Fruit fly (Drosophila melanogaster) whole organism, embryonic: ENCODE results near the gene dikar.

ENCODE experiments used
- Blimp-1 ChIP-seq: fragments of 200-800 bp; sonication (Bioruptor generic); optimal IDR thresholded peaks from 3 replicates; lab custom pipeline; 2018; ENCODE audit warnings: missing biosample characterization, missing genetic modification characterization, mild to moderate bottlenecking, moderate library complexity, missing genetic modification reagents
- BtbVII ChIP-seq: fragments of 200-800 bp; sonication (Bioruptor generic); optimal IDR thresholded peaks from 3 replicates; lab custom pipeline; 2017; ENCODE audit warnings: missing biosample characterization, mild to moderate bottlenecking, missing genetic modification characterization
- C15 ChIP-seq: fragments of 200-800 bp; sonication (Bioruptor generic); IDR thresholded peaks from 3 replicates; pipeline ENCODE4 v1.3.6; 2022; ENCODE audit warnings: missing biosample characterization, missing genetic modification characterization
- CG10321 ChIP-seq: fragments of 200-800 bp; sonication (Bioruptor generic); IDR thresholded peaks from 2 replicates; pipeline ENCODE4 v1.3.6; 2022; ENCODE audit warnings: missing biosample characterization, missing genetic modification characterization
- CG10366 ChIP-seq: fragments of 200-800 bp; sonication (Bioruptor generic); IDR thresholded peaks from 2 replicates; pipeline ENCODE4 v1.3.6; 2022; ENCODE audit warnings: missing biosample characterization, missing genetic modification characterization
- CG10431 ChIP-seq: fragments of 200-800 bp; sonication (Bioruptor generic); optimal IDR thresholded peaks from 3 replicates; lab custom pipeline; 2018; ENCODE audit warnings: missing biosample characterization, mild to moderate bottlenecking, missing genetic modification characterization
- CG11695 ChIP-seq: fragments of 200-800 bp; sonication (Bioruptor generic); IDR thresholded peaks from 3 replicates; pipeline ENCODE4 v1.3.6; 2022; ENCODE audit warnings: missing biosample characterization, missing genetic modification characterization
- CG14441 ChIP-seq: fragments of 200-800 bp; sonication (Bioruptor generic); IDR thresholded peaks from 2 replicates; pipeline ENCODE4 v1.3.6; 2022; ENCODE audit warnings: missing biosample characterization, missing genetic modification characterization
- CG15073 ChIP-seq: fragments of 200-800 bp; sonication (Bioruptor generic); optimal IDR thresholded peaks from 2 replicates; lab custom pipeline; 2016; ENCODE audit warnings: missing biosample characterization, missing genetic modification characterization
- CG15601 ChIP-seq: fragments of 200-800 bp; sonication (Bioruptor generic); optimal IDR thresholded peaks from 3 replicates; lab custom pipeline; 2019; ENCODE audit warnings: missing biosample characterization, mild to moderate bottlenecking, missing genetic modification characterization, moderate library complexity
- CG1647 ChIP-seq: fragments of 200-800 bp; sonication (Bioruptor generic); optimal IDR thresholded peaks from 3 replicates; lab custom pipeline; 2016; ENCODE audit warnings: missing biosample characterization, missing genetic modification characterization
- CG17328 ChIP-seq: fragments of 200-800 bp; sonication (Bioruptor generic); IDR thresholded peaks from 2 replicates; pipeline ENCODE4 v1.3.6; 2022; ENCODE audit warnings: missing biosample characterization, missing genetic modification characterization
- CG17829 ChIP-seq: fragments of 200-800 bp; optimal IDR thresholded peaks from 2 replicates; lab custom pipeline; 2019; ENCODE audit warnings: missing biosample characterization, mild to moderate bottlenecking, missing genetic modification characterization, moderate library complexity
- CG2129 ChIP-seq: fragments of 200-800 bp; sonication (Bioruptor generic); IDR thresholded peaks from 2 replicates; pipeline ENCODE4 v1.3.6; 2022; ENCODE audit warnings: missing biosample characterization, missing genetic modification characterization; ENCODE audit not compliant: partially characterized antibody
- CG2889 ChIP-seq: fragments of 200-800 bp; sonication (Bioruptor generic); IDR thresholded peaks from 3 replicates; pipeline ENCODE4 v1.3.6; 2022; ENCODE audit warnings: missing biosample characterization, missing genetic modification characterization
- CG3065 ChIP-seq: fragments of 200-800 bp; sonication (Bioruptor generic); optimal IDR thresholded peaks from 2 replicates; lab custom pipeline; 2016; ENCODE audit warnings: missing biosample characterization, missing genetic modification characterization
- CG31224 ChIP-seq: fragments of 200-800 bp; sonication (Bioruptor generic); IDR thresholded peaks from 2 replicates; pipeline ENCODE4 v1.3.6; 2022; ENCODE audit warnings: missing biosample characterization, missing genetic modification characterization
- CG7556 ChIP-seq: fragments of 200-800 bp; sonication (Bioruptor generic); optimal IDR thresholded peaks from 2 replicates; lab custom pipeline; 2017; ENCODE audit warnings: missing biosample characterization, mild to moderate bottlenecking, missing genetic modification characterization
- CG9215 ChIP-seq: fragments of 200-800 bp; sonication (Bioruptor generic); IDR thresholded peaks from 2 replicates; pipeline ENCODE4 v1.3.6; 2022; ENCODE audit warnings: missing biosample characterization, missing genetic modification characterization
- CkIIα-i1 ChIP-seq: fragments of 200-800 bp; sonication (Bioruptor generic); IDR thresholded peaks from 2 replicates; pipeline ENCODE4 v1.3.6; 2022; ENCODE audit warnings: missing biosample characterization, missing genetic modification characterization
- CrebB ChIP-seq: fragments of 200-800 bp; sonication (Bioruptor generic); optimal IDR thresholded peaks from 3 replicates; lab custom pipeline; 2018; ENCODE audit warnings: missing biosample characterization, mild to moderate bottlenecking, missing genetic modification characterization
- Deaf1 ChIP-seq: fragments of 200-800 bp; optimal IDR thresholded peaks from 3 replicates; lab custom pipeline; 2019; ENCODE audit warnings: missing biosample characterization, mild to moderate bottlenecking, missing genetic modification characterization, moderate library complexity
- Dek ChIP-seq: fragments of 200-800 bp; sonication (Bioruptor generic); optimal IDR thresholded peaks from 3 replicates; lab custom pipeline; 2019; ENCODE audit warnings: missing biosample characterization, mild to moderate bottlenecking, missing genetic modification characterization, moderate library complexity
- Doc3 ChIP-seq: fragments of 200-800 bp; sonication (Bioruptor generic); IDR thresholded peaks from 3 replicates; pipeline ENCODE4 v1.3.6; 2022; ENCODE audit warnings: missing biosample characterization, missing genetic modification characterization; ENCODE audit not compliant: partially characterized antibody
- Ets97D ChIP-seq: fragments of 200-800 bp; sonication (Bioruptor generic); optimal IDR thresholded peaks from 3 replicates; lab custom pipeline; 2016; ENCODE audit warnings: missing biosample characterization, missing genetic modification characterization
- GATAe ChIP-seq: fragments of 200-800 bp; sonication (Bioruptor generic); conservative IDR thresholded peaks from 2 replicates; pipeline ENCODE4 v1.3.6; 2022; ENCODE audit warnings: missing biosample characterization, missing genetic modification characterization
- HHEX ChIP-seq: fragments of 200-800 bp; sonication (Bioruptor generic); optimal IDR thresholded peaks from 3 replicates; lab custom pipeline; 2017; ENCODE audit warnings: missing biosample characterization, mild to moderate bottlenecking, missing genetic modification characterization, missing genetic modification reagents
- MBD-R2 ChIP-seq: fragments of 200-800 bp; sonication (Bioruptor generic); IDR thresholded peaks from 2 replicates; pipeline ENCODE4 v1.3.6; 2022; ENCODE audit warnings: missing biosample characterization, missing genetic modification characterization
- Rx ChIP-seq: fragments of 200-800 bp; sonication (Bioruptor generic); IDR thresholded peaks from 2 replicates; pipeline ENCODE4 v1.3.6; 2022; ENCODE audit warnings: missing biosample characterization, missing genetic modification characterization
- al ChIP-seq: fragments of 200-800 bp; sonication (Bioruptor generic); IDR thresholded peaks from 2 replicates; pipeline ENCODE4 v1.3.6; 2022; ENCODE audit warnings: missing biosample characterization, missing genetic modification characterization
- ato ChIP-seq: fragments of 200-800 bp; sonication (Bioruptor generic); IDR thresholded peaks from 2 replicates; pipeline ENCODE4 v1.3.6; 2022; ENCODE audit warnings: missing biosample characterization, missing genetic modification characterization; ENCODE audit not compliant: partially characterized antibody
- bowl ChIP-seq: fragments of 200-800 bp; sonication (Bioruptor generic); IDR thresholded peaks from 2 replicates; pipeline ENCODE4 v1.3.6; 2022; ENCODE audit warnings: missing biosample characterization, missing genetic modification characterization
- crc ChIP-seq: fragments of 200-800 bp; sonication (Bioruptor generic); optimal IDR thresholded peaks from 2 replicates; lab custom pipeline; 2016; ENCODE audit warnings: missing biosample characterization, missing genetic modification characterization
- dmrt11E ChIP-seq: fragments of 200-800 bp; sonication (Bioruptor generic); optimal IDR thresholded peaks from 3 replicates; lab custom pipeline; 2018; ENCODE audit warnings: missing biosample characterization, mild to moderate bottlenecking, missing genetic modification characterization, moderate library complexity
- ems ChIP-seq: fragments of 200-800 bp; sonication (Bioruptor generic); optimal IDR thresholded peaks from 3 replicates; lab custom pipeline; 2016; ENCODE audit warnings: missing biosample characterization, missing genetic modification characterization
- fd96Cb ChIP-seq: fragments of 200-800 bp; sonication (Bioruptor generic); optimal IDR thresholded peaks from 2 replicates; lab custom pipeline; 2018; ENCODE audit warnings: missing biosample characterization, mild to moderate bottlenecking, missing genetic modification characterization, moderate library complexity
- gem ChIP-seq: fragments of 200-800 bp; sonication (Bioruptor generic); optimal IDR thresholded peaks from 2 replicates; lab custom pipeline; 2019; ENCODE audit warnings: missing biosample characterization, mild to moderate bottlenecking, missing genetic modification characterization, moderate library complexity
- grn ChIP-seq: fragments of 200-800 bp; sonication (Bioruptor generic); optimal IDR thresholded peaks from 3 replicates; lab custom pipeline; 2017; ENCODE audit warnings: missing biosample characterization, missing genetic modification characterization
- hth ChIP-seq: fragments of >200 bp; optimal IDR thresholded peaks from 2 replicates; lab custom pipeline; 2017; ENCODE audit warnings: inconsistent platforms
- jumu ChIP-seq: fragments of 200-800 bp; sonication (Bioruptor generic); optimal IDR thresholded peaks from 3 replicates; lab custom pipeline; 2016; ENCODE audit warnings: missing biosample characterization, missing genetic modification characterization
- nmo ChIP-seq: fragments of 200-800 bp; sonication (Bioruptor generic); optimal IDR thresholded peaks from 2 replicates; lab custom pipeline; 2018; ENCODE audit warnings: missing biosample characterization, mild to moderate bottlenecking, missing genetic modification characterization, moderate library complexity
- otp ChIP-seq: fragments of 200-800 bp; sonication (Bioruptor generic); IDR thresholded peaks from 3 replicates; pipeline ENCODE4, ENCODE4 v1.3.6; 2022; ENCODE audit warnings: missing biosample characterization, missing genetic modification characterization
- pfk ChIP-seq: fragments of 200-800 bp; sonication (Bioruptor generic); optimal IDR thresholded peaks from 2 replicates; lab custom pipeline; 2018; ENCODE audit warnings: missing biosample characterization, mild to moderate bottlenecking, missing genetic modification characterization, moderate library complexity
- row ChIP-seq: fragments of 200-800 bp; sonication (Bioruptor generic); IDR thresholded peaks from 3 replicates; pipeline ENCODE4 v1.3.6; 2022; ENCODE audit warnings: missing biosample characterization, missing genetic modification characterization
- sens-2 ChIP-seq: fragments of 200-800 bp; sonication (Bioruptor generic); IDR thresholded peaks from 2 replicates; pipeline ENCODE4 v1.3.6; 2022; ENCODE audit warnings: missing biosample characterization, missing genetic modification characterization
- sqz ChIP-seq: fragments of 200-800 bp; sonication (Bioruptor generic); optimal IDR thresholded peaks from 3 replicates; lab custom pipeline; 2018; ENCODE audit warnings: missing biosample characterization, mild to moderate bottlenecking, missing genetic modification characterization
- sr ChIP-seq: fragments of 200-800 bp; sonication (Bioruptor generic); IDR thresholded peaks from 3 replicates; pipeline ENCODE4 v1.3.6; 2022; ENCODE audit warnings: missing biosample characterization, missing genetic modification characterization
- tin ChIP-seq: fragments of 200-800 bp; sonication (Bioruptor generic); optimal IDR thresholded peaks from 3 replicates; lab custom pipeline; 2016; ENCODE audit warnings: missing biosample characterization, missing genetic modification characterization
- ttk ChIP-seq: fragments of 200-800 bp; sonication (Bioruptor generic); IDR thresholded peaks from 2 replicates; pipeline ENCODE4 v2.1.2; 2022; ENCODE audit warnings: missing biosample characterization, missing genetic modification characterization
- twi ChIP-seq: fragments of 200-800 bp; optimal IDR thresholded peaks from 2 replicates; lab custom pipeline; 2019; ENCODE audit warnings: missing biosample characterization, mild to moderate bottlenecking, missing genetic modification characterization, moderate library complexity
- wor ChIP-seq: fragments of 200-800 bp; sonication (Bioruptor generic); IDR thresholded peaks from 2 replicates; pipeline ENCODE4 v1.3.6; 2022; ENCODE audit warnings: missing biosample characterization, missing genetic modification characterization
- zen2 ChIP-seq: fragments of 200-800 bp; sonication (Bioruptor generic); IDR thresholded peaks from 3 replicates; pipeline ENCODE4 v1.3.6; 2022; ENCODE audit warnings: missing biosample characterization, missing genetic modification characterization; ENCODE audit not compliant: partially characterized antibody

Gene dikar

dm6 chr3L:6777614-6778013, 34.6 kb upstream of the dikar start (continued):
- TF ChIP-seq bowl (GFP tag; lab: Robert Waterston, UW) (no peak), row (GFP tag; lab: Robert Waterston, UW) (peak; percentile 68), ato (GFP tag; lab: Robert Waterston, UW) (no peak), Ets97D (GFP tag; lab: Kevin White, UChicago) (no peak), CG3065 (GFP tag; lab: Kevin White, UChicago) (no peak), gem (tag; lab: Kevin White, UChicago) (peak; percentile 42), fd96Cb (no peak), CG15601 (tag; lab: Kevin White, UChicago) (no peak), zen2 (GFP tag; lab: Robert Waterston, UW) (no peak), CG15073 (no peak), CG17328 (GFP tag; lab: Robert Waterston, UW) (0 out of 2 replicates have a peak, but pooled peaks have one; percentile 20), CkIIα-i1 (no peak), Dek (tag; lab: Kevin White, UChicago) (no peak), CG9215 (GFP tag; lab: Robert Waterston, UW) (no peak), CG10321 (no peak), CG31224 (GFP tag; lab: Robert Waterston, UW) (no peak), otp (no peak), pfk (GFP tag; lab: Kevin White, UChicago) (no peak), CG14441 (GFP tag; lab: Robert Waterston, UW) (peak; percentile 60; the same call in 1 of the 2 replicates), jumu (no peak), Deaf1 (no peak), CG2129 (GFP tag; lab: Robert Waterston, UW) (no peak), HHEX (GFP tag; lab: Kevin White, UChicago) (no peak), tin (GFP tag; lab: Kevin White, UChicago) (peak; percentile 6), ems (GFP tag; lab: Kevin White, UChicago) (no peak), CrebB (no peak), CG11695 (peak; percentile 56; the same call in 1 of the 3 replicates), BtbVII (GFP tag; lab: Kevin White, UChicago) (no peak), nmo (peak; percentile 12), grn (no peak), CG17829 (tag; lab: Kevin White, UChicago) (peak; percentile 7), wor (0 out of 2 replicates have a peak, but pooled peaks have one; percentile 18), hth (no peak), sens-2 (no peak), al (GFP tag; lab: Robert Waterston, UW) (no peak), Blimp-1 (GFP tag; lab: Kevin White, UChicago) (no peak), CG1647 (no peak), sr (GFP tag; lab: Robert Waterston, UW) (0 out of 3 replicates have a peak, but pooled peaks have one; percentile 24), ttk (GFP tag; lab: Robert Waterston, UW) (no peak), CG10431 (GFP tag; lab: Kevin White, UChicago) (no peak), Rx (no peak), sqz (GFP tag; lab: Kevin White, UChicago) (no peak), MBD-R2 (GFP tag; lab: Robert Waterston, UW) (no peak), GATAe (GFP tag; lab: Robert Waterston, UW) (no peak), Doc3 (GFP tag; lab: Robert Waterston, UW) (no peak), CG10366 (GFP tag; lab: Robert Waterston, UW) (peak; percentile 9; the same call in 1 of the 2 replicates), C15 (no peak), CG7556 (no peak), crc (GFP tag; lab: Kevin White, UChicago) (no peak), CG2889 (GFP tag; lab: Robert Waterston, UW) (no peak), twi (tag; lab: Kevin White, UChicago) (no peak), dmrt11E (tag; lab: Kevin White, UChicago) (no peak)
